Fruit fly (Drosophila melanogaster) S2 (cell line): ENCODE measurements around the gene CG2162.

Experiments used
- CG8478 ChIP-seq: fragments of >200 bp; optimal IDR thresholded peaks from 2 replicates; lab custom pipeline; 2018
- CTCF ChIP-seq, 2 experiments: fragments of >200 bp; optimal IDR thresholded peaks; 2 replicates each; lab custom pipeline; 2018

Gene CG2162

DNA sequence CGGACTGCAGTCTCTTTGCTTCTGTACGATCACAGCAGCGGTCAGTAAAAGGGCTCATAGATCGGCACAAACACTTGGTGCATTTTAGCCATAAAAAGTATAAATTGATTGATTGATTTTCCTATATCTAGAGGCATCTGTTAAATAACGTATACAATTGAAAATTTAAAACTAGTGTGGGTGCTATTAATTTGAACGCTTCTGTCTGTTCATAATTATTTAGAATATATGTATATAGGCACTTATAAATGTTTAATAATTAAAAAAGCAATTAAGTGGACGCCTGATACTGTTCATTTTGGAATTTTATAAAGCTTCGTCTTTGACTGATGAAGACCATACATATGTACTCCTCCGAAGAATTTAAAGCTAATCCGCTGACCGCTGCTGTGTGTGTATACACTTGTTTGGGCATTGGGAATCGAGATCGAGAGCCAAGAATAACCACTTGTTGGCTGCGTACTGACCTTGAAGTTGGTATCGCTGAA is 10.3 kb downstream of the CG2162 start:
- TF ChIP-seq CTCF (optimal IDR thresholded peaks at IDR 0.05; lab: Kevin White, UChicago): no peak
- TF ChIP-seq CG8478 (lab: Kevin White, UChicago): no peak

DNA sequence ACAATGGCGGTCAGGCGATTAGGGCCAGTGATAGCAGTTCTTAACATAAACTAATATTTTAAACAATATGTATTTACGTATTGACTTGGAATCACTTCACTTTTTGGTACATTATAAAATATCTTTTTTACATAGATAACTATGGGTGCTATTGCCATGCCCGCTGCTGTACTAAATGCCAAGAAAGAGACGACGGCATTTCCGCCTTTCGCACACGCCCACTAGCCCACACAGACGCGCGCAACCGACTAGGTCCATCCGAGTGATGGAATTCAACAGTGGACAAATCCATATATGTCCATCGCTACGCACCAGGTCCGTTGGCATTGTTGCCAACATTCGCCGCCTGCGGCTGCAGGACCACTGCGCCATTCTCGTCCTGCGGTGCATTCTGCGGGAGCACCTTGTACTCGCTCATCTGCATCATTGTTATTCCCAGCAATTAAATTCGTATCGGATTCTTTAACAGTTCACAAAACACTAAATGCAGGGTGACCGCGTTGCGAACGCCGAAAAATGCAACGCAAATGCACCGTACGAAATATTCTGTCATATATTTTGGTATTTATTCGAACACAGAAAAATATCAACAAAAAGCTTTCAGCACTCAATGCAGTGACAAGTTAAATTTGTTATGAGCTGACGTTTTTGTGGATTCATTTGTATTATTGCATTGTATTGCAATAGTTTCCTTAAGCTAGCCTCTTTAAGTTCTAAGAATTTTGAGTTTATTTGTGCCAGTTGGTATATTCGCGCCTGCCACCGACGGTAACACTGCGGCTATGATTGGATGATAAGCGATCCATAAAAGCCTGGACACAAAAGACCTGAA is 11.5 kb downstream of the CG2162 start, which contains the start of the genes scramb2 and Sk2:
Gene scramb2, minus strand, starts transcription at position 488 of the 832 bp plus-strand sequence.
Gene Sk2, plus strand, starts transcription at position 763 of the 832 bp plus-strand sequence.
- TF ChIP-seq CG8478 (lab: Kevin White, UChicago) (no peak), CTCF (optimal IDR thresholded peaks at IDR 0.05; lab: Kevin White, UChicago) (no peak)

DNA sequence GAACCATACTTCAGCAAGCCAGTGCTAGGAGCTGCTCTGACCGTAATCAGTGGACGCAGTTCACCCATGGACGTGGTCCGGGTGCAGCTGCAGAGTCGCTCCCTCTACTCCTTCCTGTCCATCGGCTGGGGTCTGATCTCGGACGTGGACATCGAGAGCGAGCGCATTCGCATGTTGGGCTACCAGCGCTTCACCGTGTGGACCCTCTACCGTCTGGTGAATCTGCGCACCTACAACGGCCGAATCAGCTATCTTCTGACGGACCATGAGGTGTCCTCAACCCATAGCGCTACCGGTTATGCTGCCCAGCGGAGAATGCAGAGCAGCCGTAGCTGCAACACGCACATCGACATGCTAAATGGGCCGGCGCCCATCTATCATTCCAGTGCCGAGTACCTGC is 13.7 kb downstream of the CG2162 start:
- no peak for TF ChIP-seq CG8478 (lab: Kevin White, UChicago)
- TF ChIP-seq CTCF (optimal IDR thresholded peaks at IDR 0.05; lab: Kevin White, UChicago): no peak

DNA sequence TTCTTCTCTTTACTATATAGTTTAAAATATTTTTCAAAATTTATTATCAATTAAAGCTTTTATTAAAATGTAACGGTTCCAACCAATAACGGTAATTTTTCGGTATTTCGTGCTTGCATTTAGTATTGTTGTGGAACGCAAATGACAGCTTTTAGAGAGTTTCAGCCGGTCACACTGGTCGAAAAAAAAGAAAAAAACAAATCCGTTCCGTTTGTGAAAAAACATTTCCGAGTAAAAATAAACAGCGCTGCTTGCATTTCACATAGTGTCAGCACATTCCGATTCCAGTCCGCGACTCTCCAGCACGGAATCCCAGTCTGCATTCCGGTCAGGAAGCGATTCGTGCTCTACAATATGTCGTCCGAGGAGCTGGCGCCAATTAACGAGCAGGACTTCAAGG is 15.2 kb downstream of the CG2162 start, which contains the start of gene CG32485:
Gene CG32485, plus strand, starts transcription at position 139 of the 400 bp plus-strand sequence.
- TF ChIP-seq CG8478 (lab: Kevin White, UChicago) (no peak), CTCF (optimal IDR thresholded peaks at IDR 0.05; lab: Kevin White, UChicago) (no peak)

DNA sequence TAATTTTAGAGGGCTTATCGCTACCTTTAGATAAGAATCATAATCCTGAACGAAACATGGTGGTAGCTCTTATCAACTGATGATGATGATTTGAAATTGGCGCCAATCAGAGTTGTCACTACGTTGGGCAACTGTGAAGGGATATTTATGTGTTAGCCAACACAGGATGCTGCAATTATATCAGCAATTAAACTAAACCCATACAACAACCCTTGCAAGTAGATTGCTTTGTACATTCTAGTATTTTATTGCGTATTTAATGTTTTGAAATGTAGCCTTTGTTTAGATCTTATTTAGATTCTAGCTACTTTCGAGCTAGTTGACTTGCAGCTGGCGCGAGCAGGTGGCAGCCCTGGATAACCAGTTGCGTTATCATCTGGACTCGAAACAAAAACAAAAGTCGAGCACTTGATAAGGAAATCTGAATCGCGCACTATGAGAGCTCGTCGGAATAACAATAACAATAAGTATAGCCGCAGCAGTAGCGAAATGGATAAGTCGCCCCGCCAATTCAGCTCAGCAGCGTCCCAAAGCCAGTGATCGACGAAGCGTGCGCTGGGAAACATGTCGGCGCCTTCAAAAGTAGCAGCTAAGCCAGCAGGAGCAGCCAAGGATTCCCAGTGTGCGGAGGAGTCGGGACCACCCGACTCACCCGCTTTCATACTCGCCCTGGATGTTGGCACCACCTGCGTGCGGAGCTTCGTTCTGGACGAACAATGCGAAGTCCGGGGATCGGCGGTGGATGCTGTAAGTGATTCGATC is 17.3 kb downstream of the CG2162 start, which contains the start of gene CG1271:
Gene CG1271, plus strand, starts transcription at position 405 of the 762 bp plus-strand sequence.
- TF ChIP-seq CTCF (optimal IDR thresholded peaks at IDR 0.05; lab: Kevin White, UChicago): peak; percentile 6 to 39
- no peak for TF ChIP-seq CG8478 (lab: Kevin White, UChicago)

DNA sequence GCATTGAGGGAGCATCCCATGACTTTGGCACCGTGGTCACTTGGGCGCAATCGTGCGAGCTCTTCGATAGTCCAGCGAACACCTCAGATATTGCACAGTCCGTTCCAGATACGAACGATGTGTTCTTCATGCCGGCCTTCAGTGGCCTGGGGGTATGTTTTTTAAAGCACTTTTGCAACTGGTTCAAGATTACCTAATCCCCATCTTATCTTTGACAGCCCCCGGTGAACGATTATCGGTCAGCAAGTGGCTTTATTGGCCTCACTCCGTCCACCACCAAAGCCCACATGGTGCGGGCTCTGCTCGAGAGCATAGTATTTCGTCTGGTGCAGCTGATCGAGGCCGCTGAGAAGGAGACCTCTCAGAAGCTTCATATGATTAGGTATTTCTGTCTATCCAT is 19.1 kb downstream of the CG2162 start:
- TF ChIP-seq CTCF (optimal IDR thresholded peaks at IDR 0.05; lab: Kevin White, UChicago) (no peak), CG8478 (lab: Kevin White, UChicago) (no peak)

DNA sequence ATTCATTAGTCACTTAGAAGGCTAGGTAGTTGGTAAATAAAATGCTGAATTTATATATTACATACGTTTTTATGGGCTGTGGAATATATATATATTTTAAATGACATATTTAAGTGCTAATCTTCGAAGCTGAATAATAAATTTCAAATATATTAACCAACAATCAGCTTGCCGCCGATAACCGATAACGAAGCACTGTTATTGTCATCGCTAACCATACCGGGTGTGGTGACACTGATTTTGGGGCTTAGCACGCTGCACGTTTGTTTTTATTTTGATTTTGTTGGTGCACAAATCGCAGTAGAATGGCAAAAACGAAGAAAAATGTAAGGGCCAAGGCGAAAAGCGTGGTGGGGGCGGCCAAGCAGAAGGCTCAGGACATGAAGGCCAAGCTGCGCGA is 19.9 kb downstream of the CG2162 start, which contains the start of gene CG16753:
Gene CG16753, plus strand, starts transcription at position 229 of the 400 bp plus-strand sequence.
- TF ChIP-seq CG8478 (lab: Kevin White, UChicago): no peak
- no peak for TF ChIP-seq CTCF (optimal IDR thresholded peaks at IDR 0.05; lab: Kevin White, UChicago)

DNA sequence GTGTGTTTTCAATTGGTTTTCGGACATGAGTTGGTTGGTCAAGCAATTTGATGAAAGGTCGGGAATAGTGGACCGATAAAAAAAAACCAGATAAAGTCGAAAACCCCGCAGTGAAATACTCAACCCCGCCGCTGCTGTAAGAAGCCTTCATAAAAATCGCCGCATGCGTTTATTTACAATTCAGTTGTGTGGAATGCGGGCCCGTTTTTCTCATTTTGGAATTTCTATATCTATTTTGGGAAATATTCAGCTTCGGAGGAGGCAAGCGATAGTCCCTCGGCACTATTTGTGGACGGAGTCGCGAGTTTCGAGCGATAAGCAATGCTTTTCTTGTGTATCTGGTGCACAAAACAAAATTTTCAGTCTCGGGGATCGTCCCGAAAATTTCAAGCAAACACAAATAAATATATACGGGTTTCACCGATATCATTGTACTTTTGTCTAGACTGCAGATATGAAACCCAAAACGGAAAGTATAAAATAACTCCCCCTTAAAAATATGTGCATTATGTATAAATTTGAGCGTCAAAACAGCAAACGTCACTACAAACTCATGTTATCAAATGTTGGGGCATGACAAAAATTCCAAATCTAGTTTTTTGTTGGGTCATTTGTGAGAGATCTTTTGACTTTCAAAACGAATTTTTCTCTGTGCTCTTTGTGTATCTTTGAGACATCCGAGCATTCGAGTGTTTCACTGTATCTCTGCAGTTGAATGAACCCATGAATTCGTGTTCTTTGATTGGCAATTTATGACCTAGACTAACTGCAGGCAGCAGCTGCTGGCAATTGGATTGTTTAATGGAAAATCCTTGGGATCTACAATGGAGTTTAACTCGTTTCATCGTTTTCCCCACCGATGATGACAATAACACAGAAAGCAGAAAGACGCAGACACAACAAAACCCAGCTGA is 24.2 kb downstream of the CG2162 start:
- no peak for TF ChIP-seq CG8478 (lab: Kevin White, UChicago)
- no peak for TF ChIP-seq CTCF (optimal IDR thresholded peaks at IDR 0.05; lab: Kevin White, UChicago)

DNA sequence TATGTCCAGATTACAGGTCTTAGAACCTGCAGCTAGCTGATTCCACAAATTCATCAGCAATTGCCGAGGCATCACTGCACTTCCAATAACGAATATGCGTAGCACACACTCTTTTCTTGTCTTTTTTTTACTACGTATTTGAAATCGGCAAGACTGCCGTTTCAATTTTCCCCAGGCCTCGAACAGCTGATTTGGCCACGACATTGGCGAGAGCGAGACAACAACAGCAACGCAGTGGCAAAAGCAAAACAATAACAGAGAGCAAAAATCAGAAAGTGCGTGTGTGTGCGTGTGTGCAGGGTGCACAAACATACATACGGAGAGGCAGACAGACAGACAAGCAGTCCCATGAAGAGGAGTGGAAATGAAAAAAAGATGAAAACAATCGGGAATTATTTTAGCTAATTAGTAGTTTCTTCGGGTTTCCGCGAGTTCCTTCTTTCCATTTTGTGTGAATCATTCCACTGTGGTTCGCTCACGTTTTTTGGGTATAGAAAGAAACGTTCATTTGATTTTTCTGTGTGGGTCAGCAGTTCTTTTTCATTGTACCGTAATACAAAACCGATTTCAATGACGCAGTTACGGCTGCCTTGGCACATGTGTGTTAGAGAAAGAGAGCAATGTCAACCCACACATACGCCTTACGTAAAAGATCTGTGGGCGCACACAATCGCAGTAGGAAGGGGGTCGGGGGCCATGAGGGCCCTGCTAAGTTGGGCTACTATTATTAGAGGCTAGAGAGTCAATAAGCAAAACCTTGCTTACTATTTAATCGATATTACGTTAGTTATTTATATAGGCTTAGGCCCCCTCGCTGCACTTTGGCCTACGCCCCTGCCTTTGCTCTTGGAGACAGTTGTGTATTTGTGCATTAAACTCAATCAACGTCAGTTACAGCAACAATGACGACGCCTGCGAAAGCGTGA is 25.3 kb downstream of the CG2162 start:
- TF ChIP-seq CTCF (optimal IDR thresholded peaks at IDR 0.05; lab: Kevin White, UChicago) (no peak), CG8478 (lab: Kevin White, UChicago) (no peak)

DNA sequence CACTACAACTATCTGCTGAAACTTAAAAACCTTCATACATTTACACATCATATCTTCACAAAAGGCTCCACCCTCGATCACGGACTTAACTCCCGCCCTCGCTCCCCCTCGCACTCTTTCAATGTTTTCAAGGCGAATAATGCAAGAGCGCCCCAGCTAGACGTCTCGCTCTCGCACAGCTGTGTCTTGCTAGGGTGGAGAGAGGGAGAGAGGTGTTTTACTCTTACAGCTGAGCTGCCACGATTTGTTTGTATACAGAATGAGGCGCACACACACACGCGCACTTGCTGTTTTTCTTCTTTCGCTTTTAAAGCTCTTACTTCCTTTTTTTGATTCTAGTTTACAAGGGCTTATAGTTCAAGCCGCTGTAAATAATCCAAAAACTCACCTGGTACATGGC is 34.8 kb downstream of the CG2162 start:
- TF ChIP-seq CTCF (optimal IDR thresholded peaks at IDR 0.05; lab: Kevin White, UChicago): no peak
- no peak for TF ChIP-seq CG8478 (lab: Kevin White, UChicago)

DNA sequence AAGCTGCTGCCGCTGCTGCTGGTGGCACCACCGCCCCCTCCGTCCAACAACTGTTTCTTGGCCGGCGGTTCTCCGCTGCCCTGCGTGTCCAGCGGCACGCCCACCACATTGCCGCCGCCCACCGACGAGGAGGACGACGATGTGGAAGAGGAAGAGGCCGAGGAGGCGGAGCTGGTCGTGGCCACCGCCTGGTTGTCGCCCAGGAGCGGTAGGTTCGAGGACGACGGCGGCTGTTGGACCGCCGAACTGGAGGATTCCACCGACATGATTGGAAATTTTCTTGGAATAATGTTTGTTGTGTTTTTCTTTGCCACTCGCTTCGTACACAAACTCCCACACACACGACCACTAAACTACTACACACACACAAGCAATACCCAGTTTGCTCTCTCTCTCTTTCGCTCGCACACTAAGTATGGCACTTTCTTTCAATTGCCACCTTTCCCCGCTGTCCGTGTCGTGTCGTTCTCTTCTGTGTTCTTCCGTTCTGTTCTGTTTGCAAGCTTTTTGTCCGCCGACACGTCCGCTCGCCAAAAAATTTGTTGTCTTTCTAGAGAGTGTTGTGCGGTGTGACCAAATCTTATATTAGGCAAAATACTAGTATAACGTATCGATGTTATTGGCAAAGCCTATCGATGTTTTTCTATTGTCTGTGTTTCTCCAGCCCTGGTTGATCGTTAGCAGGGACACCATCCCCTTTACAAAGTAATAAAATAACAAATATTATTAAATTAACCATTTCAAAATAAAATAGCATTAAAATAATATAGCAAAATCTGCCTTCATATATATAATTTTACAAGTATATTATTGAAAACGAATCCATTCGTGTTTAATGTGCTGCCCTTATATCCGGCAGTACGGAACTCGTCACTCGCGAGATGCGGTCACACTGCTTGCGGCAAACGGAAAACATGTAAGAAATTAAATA is 35.5 kb downstream of the CG2162 start, which contains the start of the genes CG32486 and PAN3:
Gene CG32486, minus strand, starts transcription at position 566 of the 931 bp plus-strand sequence.
Gene PAN3, plus strand, starts transcription at position 860 of the 931 bp plus-strand sequence.
- TF ChIP-seq CTCF (optimal IDR thresholded peaks at IDR 0.05; lab: Kevin White, UChicago): no peak
- TF ChIP-seq CG8478 (lab: Kevin White, UChicago): no peak
